Worm (Caenorhabditis elegans) whole organism, L3 larva: ENCODE data around the gene F42G4.5.

Experiments used
- nfya-1 ChIP-seq: sonication (generic microtip); optimal IDR thresholded peaks from 2 replicates; lab custom pipeline; 2017; ENCODE audit warnings: missing genetic modification characterization, mild to moderate bottlenecking, missing compliant biosample characterization, antibody characterized with exemption, moderate library complexity; ENCODE audit not compliant: insufficient read depth
- skn-1 ChIP-seq: fragments of 150-350 bp; optimal IDR thresholded peaks from 2 replicates; lab custom pipeline; 2014; ENCODE audit warnings: missing biosample characterization, missing genetic modification characterization
- tbx-2 ChIP-seq: sonication (generic microtip); optimal IDR thresholded peaks from 2 replicates; lab custom pipeline; 2016; ENCODE audit warnings: mild to moderate bottlenecking, missing genetic modification characterization, missing compliant biosample characterization

DNA sequence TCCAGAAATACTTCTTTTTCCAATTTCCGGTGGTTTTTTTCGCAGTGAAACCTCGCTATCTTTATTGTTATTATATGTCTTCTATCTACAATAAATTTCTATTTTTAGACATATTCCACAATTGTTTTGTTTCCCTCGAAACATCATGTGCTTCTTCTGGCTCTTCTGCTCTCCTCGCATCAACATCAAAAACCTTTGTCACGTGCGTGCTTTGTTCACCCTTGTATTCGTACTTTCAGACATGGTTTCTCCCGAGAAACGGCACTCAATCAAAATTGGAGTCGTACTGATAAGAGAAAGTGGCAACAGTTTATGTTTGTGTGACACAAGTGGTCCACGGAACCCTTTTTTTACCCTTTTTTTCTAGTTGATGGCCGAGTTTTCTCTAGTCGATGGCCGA lies 4.5 kb downstream of the F42G4.5 start:
- TF ChIP-seq tbx-2 (tag; lab: Kevin White, UChicago) = no peak
- TF ChIP-seq nfya-1 (tag; lab: Kevin White, UChicago) = no peak
- no peak for TF ChIP-seq skn-1
